Fruit fly (Drosophila melanogaster) whole organism, embryonic: ENCODE data around the gene CG8051.
A peak's percentile ranks its signal among the peaks of the same experiment; 100 is the strongest.

Experiments used
- ATbp ChIP-seq: fragments of 200-800 bp; sonication (Bioruptor generic); optimal IDR thresholded peaks from 2 replicates; lab custom pipeline; 2017; ENCODE audit warnings: missing biosample characterization, mild to moderate bottlenecking, missing genetic modification characterization, missing genetic modification reagents
- Aef1 ChIP-seq: fragments of 200-800 bp; sonication (Bioruptor generic); IDR thresholded peaks from 3 replicates; pipeline ENCODE4 v1.3.6; 2022; ENCODE audit warnings: missing biosample characterization, missing genetic modification characterization
- Blimp-1 ChIP-seq: fragments of 200-800 bp; sonication (Bioruptor generic); optimal IDR thresholded peaks from 3 replicates; lab custom pipeline; 2018; ENCODE audit warnings: missing biosample characterization, missing genetic modification characterization, mild to moderate bottlenecking, moderate library complexity, missing genetic modification reagents
- Bteb2 ChIP-seq: fragments of 200-800 bp; sonication (Bioruptor generic); optimal IDR thresholded peaks from 2 replicates; lab custom pipeline; 2016; ENCODE audit warnings: missing biosample characterization, missing genetic modification characterization
- CG13123 ChIP-seq: fragments of 200-800 bp; sonication (Bioruptor generic); optimal IDR thresholded peaks from 2 replicates; lab custom pipeline; 2016; ENCODE audit warnings: missing biosample characterization, missing genetic modification characterization
- CG13287 ChIP-seq: fragments of 200-800 bp; sonication (Bioruptor generic); IDR thresholded peaks from 2 replicates; pipeline ENCODE4 v1.3.6; 2022; ENCODE audit warnings: missing biosample characterization, missing genetic modification characterization; ENCODE audit not compliant: partially characterized antibody
- CG14710 ChIP-seq: fragments of 200-800 bp; sonication (Bioruptor generic); optimal IDR thresholded peaks from 3 replicates; lab custom pipeline; 2019; ENCODE audit warnings: missing biosample characterization, mild to moderate bottlenecking, missing genetic modification characterization, moderate library complexity
- CG17328 ChIP-seq: fragments of 200-800 bp; sonication (Bioruptor generic); IDR thresholded peaks from 2 replicates; pipeline ENCODE4 v1.3.6; 2022; ENCODE audit warnings: missing biosample characterization, missing genetic modification characterization
- CG1792 ChIP-seq: fragments of 200-800 bp; sonication (Bioruptor generic); optimal IDR thresholded peaks from 2 replicates; lab custom pipeline; 2016; ENCODE audit warnings: missing biosample characterization, missing genetic modification characterization
- CG18764 ChIP-seq: fragments of 200-800 bp; sonication (Bioruptor generic); optimal IDR thresholded peaks from 3 replicates; lab custom pipeline; 2016; ENCODE audit warnings: missing biosample characterization, missing genetic modification characterization
- CG2712 ChIP-seq: fragments of 200-800 bp; optimal IDR thresholded peaks from 3 replicates; lab custom pipeline; 2019; ENCODE audit warnings: missing biosample characterization, mild to moderate bottlenecking, missing genetic modification characterization, moderate library complexity
- CG2875 ChIP-seq: fragments of 200-800 bp; sonication (Bioruptor generic); optimal IDR thresholded peaks from 2 replicates; lab custom pipeline; 2017; ENCODE audit warnings: missing biosample characterization, mild to moderate bottlenecking, missing genetic modification characterization, missing genetic modification reagents
- CG3838 ChIP-seq: fragments of 200-800 bp; sonication (Bioruptor generic); optimal IDR thresholded peaks from 3 replicates; lab custom pipeline; 2016; ENCODE audit warnings: missing biosample characterization, missing genetic modification characterization
- CG42726 ChIP-seq: fragments of 200-800 bp; sonication (Bioruptor generic); IDR thresholded peaks from 2 replicates; pipeline ENCODE4 v1.3.6; 2022; ENCODE audit warnings: missing biosample characterization, missing genetic modification characterization; ENCODE audit not compliant: partially characterized antibody
- CG5180 ChIP-seq: fragments of 200-800 bp; sonication (Bioruptor generic); optimal IDR thresholded peaks from 3 replicates; lab custom pipeline; 2017; ENCODE audit warnings: missing biosample characterization, missing genetic modification characterization, mild to moderate bottlenecking, moderate library complexity, missing genetic modification reagents
- CG5245 ChIP-seq: fragments of 200-800 bp; sonication (Bioruptor generic); optimal IDR thresholded peaks from 3 replicates; lab custom pipeline; 2016; ENCODE audit warnings: missing biosample characterization, missing genetic modification characterization
- CG6683 ChIP-seq: fragments of 200-800 bp; sonication (Bioruptor generic); optimal IDR thresholded peaks from 2 replicates; lab custom pipeline; 2017; ENCODE audit warnings: missing biosample characterization, mild to moderate bottlenecking, missing genetic modification characterization, missing genetic modification reagents
- CG6854 ChIP-seq: fragments of 200-800 bp; sonication (Bioruptor generic); optimal IDR thresholded peaks from 3 replicates; lab custom pipeline; 2017; ENCODE audit warnings: missing biosample characterization, mild to moderate bottlenecking, missing genetic modification characterization
- CG7786 ChIP-seq: fragments of 200-800 bp; sonication (Bioruptor generic); optimal IDR thresholded peaks from 2 replicates; lab custom pipeline; 2016; ENCODE audit warnings: missing biosample characterization, missing genetic modification characterization
- CG7928 ChIP-seq: fragments of 200-800 bp; sonication (Bioruptor generic); optimal IDR thresholded peaks from 2 replicates; lab custom pipeline; 2017; ENCODE audit warnings: missing biosample characterization, mild to moderate bottlenecking, missing genetic modification characterization
- CG9876 ChIP-seq: fragments of 200-800 bp; sonication (Bioruptor generic); optimal IDR thresholded peaks from 2 replicates; lab custom pipeline; 2016; ENCODE audit warnings: missing biosample characterization, missing genetic modification characterization
- Dbx ChIP-seq: fragments of 200-800 bp; sonication (Bioruptor generic); IDR thresholded peaks from 3 replicates; pipeline ENCODE4 v1.3.6; 2022; ENCODE audit warnings: missing biosample characterization, missing genetic modification characterization
- Dek ChIP-seq: fragments of 200-800 bp; sonication (Bioruptor generic); optimal IDR thresholded peaks from 3 replicates; lab custom pipeline; 2019; ENCODE audit warnings: missing biosample characterization, mild to moderate bottlenecking, missing genetic modification characterization, moderate library complexity
- Dref ChIP-seq: fragments of 200-800 bp; sonication (Bioruptor generic); IDR thresholded peaks from 2 replicates; pipeline ENCODE4 v1.3.6; 2022; ENCODE audit warnings: missing biosample characterization, missing genetic modification characterization
- Ets65A ChIP-seq: fragments of 200-800 bp; sonication (Bioruptor generic); peaks from one replicate; lab custom pipeline; 2016; ENCODE audit warnings: missing biosample characterization, missing genetic modification characterization
- HmgZ ChIP-seq: fragments of 200-800 bp; sonication (Bioruptor generic); optimal IDR thresholded peaks from 2 replicates; lab custom pipeline; 2018; ENCODE audit warnings: missing biosample characterization, mild to moderate bottlenecking, missing genetic modification characterization
- Lpt ChIP-seq: fragments of >200 bp; optimal IDR thresholded peaks from 2 replicates; lab custom pipeline; 2018; ENCODE audit warnings: missing biosample characterization, missing genetic modification characterization
- Mad ChIP-seq: fragments of 200-800 bp; sonication (Bioruptor generic); optimal IDR thresholded peaks from 2 replicates; lab custom pipeline; 2016; ENCODE audit warnings: missing biosample characterization, missing genetic modification characterization
- PHDP ChIP-seq: fragments of 200-800 bp; sonication (Bioruptor generic); optimal IDR thresholded peaks from 3 replicates; lab custom pipeline; 2018; ENCODE audit warnings: missing biosample characterization, mild to moderate bottlenecking, missing genetic modification characterization, moderate library complexity
- Rx ChIP-seq: fragments of 200-800 bp; sonication (Bioruptor generic); IDR thresholded peaks from 2 replicates; pipeline ENCODE4 v1.3.6; 2022; ENCODE audit warnings: missing biosample characterization, missing genetic modification characterization
- Scr ChIP-seq: fragments of 200-800 bp; sonication (Bioruptor generic); IDR thresholded peaks from 2 replicates; pipeline ENCODE4 v1.3.6; 2022; ENCODE audit warnings: missing biosample characterization, missing genetic modification characterization; ENCODE audit not compliant: partially characterized antibody
- Ssrp ChIP-seq: fragments of 200-800 bp; sonication (Bioruptor generic); optimal IDR thresholded peaks from 2 replicates; lab custom pipeline; 2018; ENCODE audit warnings: missing biosample characterization, mild to moderate bottlenecking, missing genetic modification characterization, moderate library complexity
- Xbp1 ChIP-seq: fragments of 200-800 bp; sonication (Bioruptor generic); optimal IDR thresholded peaks from 3 replicates; lab custom pipeline; 2016; ENCODE audit warnings: missing biosample characterization, mild to moderate bottlenecking, missing genetic modification characterization
- abd-A ChIP-seq: fragments of 200-800 bp; sonication (Bioruptor generic); optimal IDR thresholded peaks from 3 replicates; lab custom pipeline; 2019; ENCODE audit warnings: missing biosample characterization, mild to moderate bottlenecking, missing genetic modification characterization, moderate library complexity
- aop ChIP-seq: fragments of 200-800 bp; sonication (Bioruptor generic); IDR thresholded peaks from 2 replicates; pipeline ENCODE4 v1.3.6; 2022; ENCODE audit warnings: missing biosample characterization, missing genetic modification characterization
- ara ChIP-seq: fragments of 200-800 bp; sonication (Bioruptor generic); IDR thresholded peaks from 2 replicates; pipeline ENCODE4 v1.3.6; 2022; ENCODE audit warnings: missing biosample characterization, missing genetic modification characterization
- da ChIP-seq: fragments of 200-800 bp; sonication (Bioruptor generic); optimal IDR thresholded peaks from 2 replicates; lab custom pipeline; 2016; ENCODE audit warnings: missing biosample characterization, missing genetic modification characterization
- en ChIP-seq: fragments of 200-800 bp; sonication (Bioruptor generic); optimal IDR thresholded peaks from 2 replicates; lab custom pipeline; 2016; ENCODE audit warnings: missing biosample characterization, missing genetic modification characterization
- gsb ChIP-seq: fragments of 200-800 bp; sonication (Bioruptor generic); IDR thresholded peaks from 2 replicates; pipeline ENCODE4 v1.3.6; 2022; ENCODE audit warnings: missing biosample characterization, missing genetic modification characterization
- gsb-n ChIP-seq: fragments of 200-800 bp; sonication (Bioruptor generic); optimal IDR thresholded peaks from 3 replicates; lab custom pipeline; 2018; ENCODE audit warnings: missing biosample characterization, mild to moderate bottlenecking, missing genetic modification characterization
- lola ChIP-seq, 3 experiments: fragments of >200 bp in 2 of 3; fragments of 200-800 bp in 1 of 3; sonication (Bioruptor generic) in 1 of 3; optimal IDR thresholded peaks; 2 replicates each; lab custom pipeline; 2017 to 2019; ENCODE audit warnings: missing biosample characterization in 3 of 3, missing genetic modification characterization in 3 of 3, mild to moderate bottlenecking in 1 of 3, moderate library complexity in 1 of 3
- pfk ChIP-seq: fragments of 200-800 bp; sonication (Bioruptor generic); optimal IDR thresholded peaks from 2 replicates; lab custom pipeline; 2018; ENCODE audit warnings: missing biosample characterization, mild to moderate bottlenecking, missing genetic modification characterization, moderate library complexity
- pho ChIP-seq: fragments of 200-800 bp; sonication (Bioruptor generic); optimal IDR thresholded peaks from 2 replicates; lab custom pipeline; 2016; ENCODE audit warnings: missing biosample characterization, missing genetic modification characterization
- psq ChIP-seq: fragments of 200-800 bp; sonication (Bioruptor generic); optimal IDR thresholded peaks from 2 replicates; lab custom pipeline; 2017; ENCODE audit warnings: missing biosample characterization, missing genetic modification characterization
- sens ChIP-seq: fragments of 200-800 bp; sonication (Bioruptor generic); peaks from one replicate; lab custom pipeline; 2016; ENCODE audit warnings: missing biosample characterization, missing genetic modification characterization
- sens-2 ChIP-seq: fragments of 200-800 bp; sonication (Bioruptor generic); IDR thresholded peaks from 2 replicates; pipeline ENCODE4 v1.3.6; 2022; ENCODE audit warnings: missing biosample characterization, missing genetic modification characterization
- slou ChIP-seq: fragments of 200-800 bp; sonication (Bioruptor generic); optimal IDR thresholded peaks from 3 replicates; lab custom pipeline; 2016; ENCODE audit warnings: missing biosample characterization, missing genetic modification characterization
- sna ChIP-seq: fragments of 200-800 bp; sonication (Bioruptor generic); IDR thresholded peaks from 2 replicates; pipeline ENCODE4 v1.3.6; 2022; ENCODE audit warnings: missing biosample characterization, missing genetic modification characterization; ENCODE audit not compliant: partially characterized antibody
- stc ChIP-seq: fragments of 200-800 bp; sonication (Bioruptor generic); IDR thresholded peaks from 2 replicates; pipeline ENCODE4 v1.3.6; 2022; ENCODE audit warnings: missing biosample characterization, missing genetic modification characterization
- vnd ChIP-seq: fragments of 200-800 bp; sonication (Bioruptor generic); IDR thresholded peaks from 3 replicates; pipeline ENCODE4 v1.3.6; 2022; ENCODE audit warnings: missing biosample characterization, missing genetic modification characterization; ENCODE audit not compliant: partially characterized antibody

CG8051 gene

DNA sequence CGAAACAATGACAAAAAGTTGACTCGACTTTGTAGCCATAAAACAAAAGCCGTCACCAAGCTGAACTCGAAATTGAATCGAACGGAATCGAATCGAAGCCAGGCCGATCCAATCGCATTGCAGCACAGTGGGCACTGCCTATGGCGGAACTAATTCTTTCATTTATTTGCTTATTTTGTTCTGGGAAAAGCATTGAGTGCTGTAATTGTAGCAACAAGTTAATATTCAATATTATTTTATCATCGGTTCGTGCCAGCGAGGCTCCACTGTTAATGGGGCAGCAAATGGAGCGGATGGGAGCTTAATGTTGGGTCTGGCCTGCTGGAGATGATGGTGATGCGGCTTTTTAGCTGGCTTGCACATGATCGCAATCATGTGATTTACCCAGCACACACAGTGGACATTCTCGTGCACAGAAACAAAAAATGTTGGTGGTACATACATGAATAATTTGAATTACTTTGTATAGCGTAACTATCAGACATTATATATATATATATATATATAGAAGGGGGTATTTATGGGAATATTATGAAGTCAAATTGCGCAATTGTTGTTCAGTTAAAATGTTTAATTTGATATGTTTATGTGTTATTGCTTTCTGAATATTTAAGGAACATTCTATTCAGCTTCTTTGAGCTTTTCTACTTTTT is 18.3 kb downstream of the CG8051 start (continued):
- peak; percentile 59 for TF ChIP-seq CG13123 (GFP tag; lab: Kevin White, UChicago)
- no peak for TF ChIP-seq pfk (GFP tag; lab: Kevin White, UChicago)
- peak; percentile 86 for TF ChIP-seq gsb-n (tag; lab: Kevin White, UChicago)
- peak in 1 of 3 experiments; percentile 63 for TF ChIP-seq lola (GFP tag; optimal IDR thresholded peaks at IDR 0.05; lab: Kevin White, UChicago)
- TF ChIP-seq sens-2 (GFP tag; lab: Robert Waterston, UW), result peak; percentile 89
- TF ChIP-seq en, result peak; percentile 75
- no peak for TF ChIP-seq CG42726 (GFP tag; lab: Robert Waterston, UW)
- TF ChIP-seq Aef1 (GFP tag; lab: Robert Waterston, UW), result peak; percentile 87
- TF ChIP-seq Lpt (GFP tag; lab: Kevin White, UChicago), result no peak
- peak; percentile 90 for TF ChIP-seq Rx
- TF ChIP-seq CG7928, result no peak
- TF ChIP-seq CG14710 (tag; lab: Kevin White, UChicago), result peak; percentile 73
- TF ChIP-seq CG5245 (GFP tag; lab: Kevin White, UChicago), result peak; percentile 90
- TF ChIP-seq slou (GFP tag; lab: Kevin White, UChicago), result peak; percentile 70
- no peak for TF ChIP-seq sna (GFP tag; lab: Robert Waterston, UW)
- TF ChIP-seq sens (GFP tag; lab: Kevin White, UChicago), result peak; percentile 98
- TF ChIP-seq CG9876 (GFP tag; lab: Kevin White, UChicago), result peak; percentile 58
- no peak for TF ChIP-seq Scr (GFP tag; lab: Robert Waterston, UW)
- peak; percentile 80 for TF ChIP-seq aop (GFP tag; lab: Robert Waterston, UW)
- TF ChIP-seq CG3838 (GFP tag; lab: Kevin White, UChicago), result peak; percentile 53
- TF ChIP-seq ATbp (GFP tag; lab: Kevin White, UChicago), result peak; percentile 90
- TF ChIP-seq ara (GFP tag; lab: Robert Waterston, UW), result peak; percentile 90
- peak; percentile 76 for TF ChIP-seq CG7786 (GFP tag; lab: Kevin White, UChicago)
- peak; percentile 82 for TF ChIP-seq Ssrp
- TF ChIP-seq Blimp-1 (GFP tag; lab: Kevin White, UChicago), result peak; percentile 88
- peak; percentile 87 for TF ChIP-seq stc (GFP tag; lab: Robert Waterston, UW)
- TF ChIP-seq CG6854 (GFP tag; lab: Kevin White, UChicago), result peak; percentile 5
- peak; percentile 54 for TF ChIP-seq Bteb2
- TF ChIP-seq CG13287 (GFP tag; lab: Robert Waterston, UW), result no peak
- peak; percentile 95 for TF ChIP-seq CG17328 (GFP tag; lab: Robert Waterston, UW)
- TF ChIP-seq Ets65A (GFP tag; lab: Kevin White, UChicago), result peak; percentile 98
- peak; percentile 83 for TF ChIP-seq CG2875
- peak; percentile 93 for TF ChIP-seq Xbp1 (GFP tag; lab: Kevin White, UChicago)
- TF ChIP-seq PHDP (tag; lab: Kevin White, UChicago), result peak; percentile 86
- TF ChIP-seq CG1792 (GFP tag; lab: Kevin White, UChicago), result peak; percentile 82
- TF ChIP-seq abd-A (tag; lab: Kevin White, UChicago), result no peak
- peak; percentile 77 for TF ChIP-seq CG5180
- TF ChIP-seq psq (GFP tag; lab: Kevin White, UChicago), result peak; percentile 2
- no peak for TF ChIP-seq Dref (GFP tag; lab: Robert Waterston, UW)
- peak; percentile 34 for TF ChIP-seq da (GFP tag; lab: Kevin White, UChicago)
- peak; percentile 89 for TF ChIP-seq CG2712 (tag; lab: Kevin White, UChicago)
- TF ChIP-seq Mad (GFP tag; lab: Kevin White, UChicago), result peak; percentile 83
- TF ChIP-seq CG18764 (GFP tag; lab: Kevin White, UChicago), result peak; percentile 71
- peak; percentile 53 for TF ChIP-seq CG6683
- TF ChIP-seq vnd (GFP tag; lab: Robert Waterston, UW), result no peak
- peak; percentile 39 for TF ChIP-seq pho (GFP tag; lab: Kevin White, UChicago)
- peak; percentile 74 for TF ChIP-seq gsb
- TF ChIP-seq HmgZ, result peak; percentile 74
- TF ChIP-seq Dbx, result peak; percentile 67; the same call in 2 of the 3 replicates
- peak; percentile 73 for TF ChIP-seq Dek (tag; lab: Kevin White, UChicago)
